Worm (Caenorhabditis elegans): ENCODE data around the gene rpn-13.

The rpn-13 gene

ce11 chrIII:6356764-6357163, 15.0 kb upstream of the rpn-13 start:
- no peak for TF ChIP-seq cog-1 (tag; optimal IDR thresholded peaks at IDR 0.05)

- no peak for TF ChIP-seq ztf-29 (GFP tag; IDR thresholded peaks at IDR 0.05)
- TF ChIP-seq ref-1 (GFP tag; conservative IDR thresholded peaks at IDR 0.05): no peak
- no peak for TF ChIP-seq flt-1 (GFP tag; IDR thresholded peaks at IDR 0.05)
- no peak for TF ChIP-seq ztf-23 (GFP tag; IDR thresholded peaks at IDR 0.05)
- TF ChIP-seq cog-1 (tag; optimal IDR thresholded peaks at IDR 0.05): no peak
- TF ChIP-seq klf-2 (GFP tag; conservative IDR thresholded peaks at IDR 0.05): no peak
- TF ChIP-seq tab-1 (GFP tag; IDR thresholded peaks at IDR 0.05): no peak
- TF ChIP-seq med-1 (GFP tag; optimal IDR thresholded peaks at IDR 0.05; ENCODE audit: insufficient read depth): no peak
- no peak for TF ChIP-seq T22C8.4 (GFP tag; IDR thresholded peaks at IDR 0.05)
Observed at ce11 chrIII:6356007-6356406, 14.3 kb upstream of the rpn-13 start.

DNA sequence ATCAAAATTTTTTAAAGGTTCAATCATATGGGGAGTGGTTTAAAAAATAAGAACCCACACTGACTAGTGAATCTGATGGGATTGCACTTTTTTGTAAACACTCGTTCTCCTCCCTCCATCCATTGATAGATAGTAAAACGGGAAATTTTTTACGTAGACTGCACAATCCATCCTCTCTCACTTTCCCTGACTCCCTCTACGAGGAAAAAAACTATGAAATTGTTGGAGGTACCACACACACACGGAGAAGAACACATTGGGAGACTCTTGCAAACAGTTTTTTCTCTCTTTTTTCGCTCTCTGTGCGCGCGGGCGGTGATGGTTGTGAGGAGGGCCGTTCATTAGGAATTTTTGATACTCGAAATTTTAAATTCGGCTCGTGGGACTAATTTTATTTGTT, 13.6 kb upstream of the rpn-13 start:
- TF ChIP-seq cog-1 (tag; optimal IDR thresholded peaks at IDR 0.05): no peak
- no peak for TF ChIP-seq T22C8.4 (GFP tag; IDR thresholded peaks at IDR 0.05)
- TF ChIP-seq flt-1 (GFP tag; IDR thresholded peaks at IDR 0.05): no peak
- no peak for TF ChIP-seq med-1 (GFP tag; optimal IDR thresholded peaks at IDR 0.05; ENCODE audit: insufficient read depth)
- TF ChIP-seq ztf-29 (GFP tag; IDR thresholded peaks at IDR 0.05): no peak
- no peak for TF ChIP-seq ztf-23 (GFP tag; IDR thresholded peaks at IDR 0.05)
- no peak for TF ChIP-seq tab-1 (GFP tag; IDR thresholded peaks at IDR 0.05)
- TF ChIP-seq ref-1 (GFP tag; conservative IDR thresholded peaks at IDR 0.05): no peak

DNA sequence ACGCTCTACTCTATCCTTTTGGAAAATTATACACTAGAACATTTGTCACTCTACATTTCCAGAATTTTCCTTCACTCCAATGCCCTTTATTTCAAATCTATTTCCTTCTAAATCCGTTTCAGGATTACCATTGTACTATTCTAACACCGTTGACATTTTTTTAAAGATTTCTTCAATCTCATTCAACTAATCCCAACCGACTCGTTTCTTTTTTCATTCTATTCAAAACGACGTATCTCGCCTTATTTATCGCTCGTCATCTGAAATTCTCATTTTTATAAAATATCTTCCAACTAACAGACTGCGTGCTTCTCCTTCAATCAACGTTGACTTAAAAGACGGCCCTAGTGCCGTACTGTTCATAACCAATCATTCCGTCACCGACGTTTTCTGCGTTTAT, 11.4 kb upstream of the rpn-13 start, which contains the start of gene akap-1:
Gene akap-1, plus strand, starts transcription at position 301 of the 400 bp plus-strand sequence.
- TF ChIP-seq tab-1 (GFP tag; IDR thresholded peaks at IDR 0.05) (no peak), med-1 (GFP tag; optimal IDR thresholded peaks at IDR 0.05; ENCODE audit: insufficient read depth) (no peak), flt-1 (GFP tag; IDR thresholded peaks at IDR 0.05) (no peak), ref-1 (GFP tag; conservative IDR thresholded peaks at IDR 0.05) (no peak)

DNA sequence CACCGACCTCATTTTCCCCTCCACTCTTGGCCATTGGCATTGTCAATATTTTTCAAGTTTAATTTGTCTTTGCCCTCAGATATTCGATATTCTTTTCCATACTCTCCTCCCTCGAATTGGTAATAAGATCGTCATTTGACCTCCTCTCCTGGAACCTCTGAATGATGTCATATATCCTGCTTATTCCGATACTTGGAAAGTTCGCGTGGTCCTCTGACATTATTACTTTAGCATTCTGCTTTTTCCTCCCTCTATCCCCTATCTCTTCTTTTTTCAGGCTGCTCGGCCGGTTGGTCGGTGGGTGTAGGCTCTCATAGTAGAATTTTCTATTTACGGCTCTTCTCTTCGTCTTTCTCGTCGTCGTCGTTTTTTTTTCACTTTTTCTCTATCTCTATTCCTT, 10.7 kb upstream of the rpn-13 start:
- TF ChIP-seq ztf-23 (GFP tag; IDR thresholded peaks at IDR 0.05): no peak
- no peak for TF ChIP-seq ztf-29 (GFP tag; IDR thresholded peaks at IDR 0.05)
- no peak for TF ChIP-seq T22C8.4 (GFP tag; IDR thresholded peaks at IDR 0.05)
- TF ChIP-seq cog-1 (tag; optimal IDR thresholded peaks at IDR 0.05): no peak
- no peak for TF ChIP-seq klf-2 (GFP tag; conservative IDR thresholded peaks at IDR 0.05)
- TF ChIP-seq med-1 (GFP tag; optimal IDR thresholded peaks at IDR 0.05; ENCODE audit: insufficient read depth): no peak
- TF ChIP-seq flt-1 (GFP tag; IDR thresholded peaks at IDR 0.05): no peak
- TF ChIP-seq tab-1 (GFP tag; IDR thresholded peaks at IDR 0.05): no peak
- TF ChIP-seq ref-1 (GFP tag; conservative IDR thresholded peaks at IDR 0.05): no peak

- TF ChIP-seq tab-1 (GFP tag; IDR thresholded peaks at IDR 0.05) (no peak), ztf-29 (GFP tag; IDR thresholded peaks at IDR 0.05) (no peak), flt-1 (GFP tag; IDR thresholded peaks at IDR 0.05) (no peak), klf-2 (GFP tag; conservative IDR thresholded peaks at IDR 0.05) (no peak), med-1 (GFP tag; optimal IDR thresholded peaks at IDR 0.05; ENCODE audit: insufficient read depth) (no peak), ztf-23 (GFP tag; IDR thresholded peaks at IDR 0.05) (no peak), cog-1 (tag; optimal IDR thresholded peaks at IDR 0.05) (no peak)
Observed at ce11 chrIII:6351438-6351837, 9.7 kb upstream of the rpn-13 start.

- TF ChIP-seq klf-2 (GFP tag; conservative IDR thresholded peaks at IDR 0.05) (no peak), ztf-29 (GFP tag; IDR thresholded peaks at IDR 0.05) (no peak), T22C8.4 (GFP tag; IDR thresholded peaks at IDR 0.05) (no peak), ztf-23 (GFP tag; IDR thresholded peaks at IDR 0.05) (no peak), cog-1 (tag; optimal IDR thresholded peaks at IDR 0.05) (no peak), tab-1 (GFP tag; IDR thresholded peaks at IDR 0.05) (no peak), med-1 (GFP tag; optimal IDR thresholded peaks at IDR 0.05; ENCODE audit: insufficient read depth) (no peak), ref-1 (GFP tag; conservative IDR thresholded peaks at IDR 0.05) (no peak), flt-1 (GFP tag; IDR thresholded peaks at IDR 0.05) (no peak)
Observed at ce11 chrIII:6350424-6350823, 8.7 kb upstream of the rpn-13 start.

DNA sequence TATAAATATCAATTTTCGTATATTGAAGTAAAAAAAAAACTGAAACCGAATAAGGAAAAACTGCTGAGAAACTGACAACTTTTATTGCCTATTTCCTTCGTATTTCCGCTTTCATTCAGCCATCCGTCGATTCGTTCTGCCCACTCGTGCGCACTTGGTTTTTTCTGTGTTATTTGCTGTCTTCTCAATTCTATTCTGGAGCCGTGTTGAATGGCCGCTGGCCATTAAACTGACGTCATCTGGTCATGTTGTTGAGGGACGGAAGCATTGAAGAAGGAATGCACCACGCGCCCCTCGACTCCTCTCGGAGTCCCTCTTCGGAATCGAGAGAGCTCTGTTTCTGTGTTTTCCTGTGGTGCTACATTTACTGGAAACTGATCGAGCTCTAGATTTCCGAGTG, 6.8 kb upstream of the rpn-13 start:
- TF ChIP-seq klf-2 (GFP tag; conservative IDR thresholded peaks at IDR 0.05) (no peak), tab-1 (GFP tag; IDR thresholded peaks at IDR 0.05) (0 out of 2 replicates have a peak, but pooled peaks have one; percentile 34)

ce11 chrIII:6345968-6346498, 4.3 kb upstream of the rpn-13 start, which contains the start of the genes trmt-10C.2 and C56G2.22:
Gene trmt-10C.2 (plus strand): TSS chrIII:6346281.
Gene C56G2.22 (plus strand): TSS chrIII:6346448.
- no peak for TF ChIP-seq cog-1 (tag; optimal IDR thresholded peaks at IDR 0.05)
- TF ChIP-seq T22C8.4 (GFP tag; IDR thresholded peaks at IDR 0.05): no peak
- TF ChIP-seq ref-1 (GFP tag; conservative IDR thresholded peaks at IDR 0.05): no peak
- TF ChIP-seq ztf-23 (GFP tag; IDR thresholded peaks at IDR 0.05): no peak
- TF ChIP-seq med-1 (GFP tag; optimal IDR thresholded peaks at IDR 0.05; ENCODE audit: insufficient read depth): no peak
- no peak for TF ChIP-seq flt-1 (GFP tag; IDR thresholded peaks at IDR 0.05)

DNA sequence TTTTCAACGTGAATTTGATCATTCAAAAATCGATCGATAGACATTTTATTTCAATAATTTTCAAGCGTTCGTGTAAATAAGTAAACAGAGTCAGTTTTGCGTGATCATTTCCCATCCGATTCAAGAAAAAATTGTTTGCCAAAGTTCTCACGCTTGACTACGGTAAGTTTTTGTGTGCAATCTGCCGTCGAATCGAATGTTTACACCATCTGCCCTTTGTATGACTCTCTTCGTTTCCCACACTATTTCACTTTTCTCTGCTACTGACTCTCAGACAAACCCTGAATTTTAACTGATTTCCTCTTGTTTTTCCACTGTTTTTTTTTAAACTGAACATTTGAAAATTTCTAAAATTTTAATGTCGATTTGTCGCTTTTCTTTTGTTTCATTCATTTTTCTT, 3.0 kb upstream of the rpn-13 start:
- peak; percentile 73 for TF ChIP-seq cog-1 (tag; optimal IDR thresholded peaks at IDR 0.05)
- TF ChIP-seq ztf-23 (GFP tag; IDR thresholded peaks at IDR 0.05): 0 out of 2 replicates have a peak, but pooled peaks have one; percentile 40
- TF ChIP-seq flt-1 (GFP tag; IDR thresholded peaks at IDR 0.05): peak; percentile 75; the same call in 1 of the 2 replicates
- no peak; the same call in 1 of the 2 replicates for TF ChIP-seq T22C8.4 (GFP tag; IDR thresholded peaks at IDR 0.05)
- peak; percentile 29 for TF ChIP-seq med-1 (GFP tag; optimal IDR thresholded peaks at IDR 0.05; ENCODE audit: insufficient read depth)

ce11 chrIII:6343229-6343628, 1.5 kb upstream of the rpn-13 start, which contains the start of gene C56G2.9:
Gene C56G2.9 (minus strand): TSS chrIII:6343329.
- TF ChIP-seq ztf-29 (GFP tag; IDR thresholded peaks at IDR 0.05) (no peak), ref-1 (GFP tag; conservative IDR thresholded peaks at IDR 0.05) (no peak), T22C8.4 (GFP tag; IDR thresholded peaks at IDR 0.05) (no peak), tab-1 (GFP tag; IDR thresholded peaks at IDR 0.05) (no peak), flt-1 (GFP tag; IDR thresholded peaks at IDR 0.05) (no peak)

Measured in whole organism, midembryonic.